Worm (Caenorhabditis elegans) whole organism, L1 larva: Measurements from ENCODE around the gene hxk-3.

Experiments used
- Y116A8C.19 ChIP-seq: sonication (generic microtip); optimal IDR thresholded peaks from 2 replicates; lab custom pipeline; 2016; ENCODE audit warnings: missing compliant biosample characterization, missing genetic modification characterization, borderline replicate concordance
- aly-2 ChIP-seq: fragments of 150-350 bp; optimal IDR thresholded peaks from 2 replicates; lab custom pipeline; 2014; ENCODE audit warnings: missing biosample characterization, missing genetic modification characterization
- blmp-1 ChIP-seq: fragments of 150-350 bp; optimal IDR thresholded peaks from 2 replicates; lab custom pipeline; 2014; ENCODE audit warnings: missing biosample characterization, missing genetic modification characterization
- ceh-63 ChIP-seq: fragments of 200-800 bp; sonication (Bioruptor generic); optimal IDR thresholded peaks from 2 replicates; lab custom pipeline; 2018; ENCODE audit warnings: mild to moderate bottlenecking, missing genetic modification characterization, missing compliant biosample characterization
- ceh-8 ChIP-seq: fragments of 200-800 bp; sonication (Bioruptor generic); optimal IDR thresholded peaks from 2 replicates; lab custom pipeline; 2018; ENCODE audit warnings: mild to moderate bottlenecking, missing genetic modification characterization, moderate library complexity, missing compliant biosample characterization
- ceh-88 ChIP-seq: fragments of 200-800 bp; sonication (Bioruptor generic); IDR thresholded peaks from 2 replicates; pipeline ENCODE4 v1.3.6; 2022; ENCODE audit warnings: missing genetic modification characterization, missing compliant biosample characterization
- ceh-90 ChIP-seq: sonication (generic microtip); optimal IDR thresholded peaks from 2 replicates; lab custom pipeline; 2016; ENCODE audit warnings: missing genetic modification characterization, missing compliant biosample characterization
- efl-1 ChIP-seq, 4 experiments: fragments of 150-350 bp; optimal IDR thresholded peaks in 3 of 4; peaks in 1 of 4; 1 replicate in 1 of 4; 2 replicates in 3 of 4; lab custom pipeline; 2014; ENCODE audit warnings: missing biosample characterization in 2 of 4, missing genetic modification characterization in 2 of 4, missing genetic modification reagents in 2 of 4
- elt-3 ChIP-seq, 6 experiments: fragments of 150-350 bp in 1 of 6; sonication (generic microtip); optimal IDR thresholded peaks; 2 replicates each; lab custom pipeline; 2017 to 2018; ENCODE audit warnings: missing biosample characterization in 6 of 6, missing genetic modification characterization in 6 of 6, inconsistent platforms in 1 of 6
- fos-1 ChIP-seq: fragments of 150-350 bp; optimal IDR thresholded peaks from 2 replicates; lab custom pipeline; 2014; ENCODE audit warnings: missing biosample characterization, missing genetic modification characterization
- hlh-17 ChIP-seq: fragments of 200-800 bp; sonication (Bioruptor generic); optimal IDR thresholded peaks from 2 replicates; lab custom pipeline; 2018; ENCODE audit warnings: missing genetic modification characterization, mild to moderate bottlenecking, missing compliant biosample characterization, moderate library complexity, borderline replicate concordance
- hlh-4 ChIP-seq: sonication (generic microtip); optimal IDR thresholded peaks from 2 replicates; lab custom pipeline; 2016; ENCODE audit warnings: mild to moderate bottlenecking, missing genetic modification characterization, missing compliant biosample characterization
- hpl-2 ChIP-seq: fragments of 150-350 bp; optimal IDR thresholded peaks from 2 replicates; lab custom pipeline; 2014; ENCODE audit warnings: missing biosample characterization, missing genetic modification reagents, missing genetic modification characterization
- irx-1 ChIP-seq: sonication (generic microtip); optimal IDR thresholded peaks from 2 replicates; lab custom pipeline; 2016; ENCODE audit warnings: missing genetic modification characterization, missing compliant biosample characterization
- isw-1 ChIP-seq: fragments of 200-800 bp; sonication (Bioruptor generic); IDR thresholded peaks from 2 replicates; pipeline ENCODE4 v1.3.6; 2022; ENCODE audit warnings: missing genetic modification characterization, missing compliant biosample characterization
- lin-14 ChIP-seq: fragments of 200-800 bp; sonication (Bioruptor generic); optimal IDR thresholded peaks from 2 replicates; lab custom pipeline; 2018; ENCODE audit warnings: mild to moderate bottlenecking, missing genetic modification characterization, moderate library complexity, missing compliant biosample characterization
- lin-35 ChIP-seq, 2 experiments: fragments of 150-350 bp; optimal IDR thresholded peaks; 2 replicates each; lab custom pipeline; 2014; ENCODE audit warnings: missing biosample characterization in 2 of 2, missing genetic modification characterization in 2 of 2, missing genetic modification reagents in 2 of 2
- lin-39 ChIP-seq: fragments of 150-350 bp; optimal IDR thresholded peaks from 2 replicates; lab custom pipeline; 2014; ENCODE audit warnings: missing biosample characterization, missing genetic modification reagents, missing genetic modification characterization
- lir-3 ChIP-seq: sonication (generic microtip); optimal IDR thresholded peaks from 2 replicates; lab custom pipeline; 2016; ENCODE audit warnings: mild to moderate bottlenecking, missing genetic modification characterization, moderate library complexity, missing compliant biosample characterization; ENCODE audit not compliant: poor library complexity
- mef-2 ChIP-seq: fragments of 150-350 bp; optimal IDR thresholded peaks from 2 replicates; lab custom pipeline; 2014; ENCODE audit warnings: missing biosample characterization, missing genetic modification characterization
- mep-1 ChIP-seq: fragments of 150-350 bp; optimal IDR thresholded peaks from 2 replicates; lab custom pipeline; 2014; ENCODE audit warnings: missing biosample characterization, missing genetic modification characterization
- nhr-237 ChIP-seq: fragments of 150-350 bp; optimal IDR thresholded peaks from 2 replicates; lab custom pipeline; 2014; ENCODE audit warnings: missing biosample characterization, missing genetic modification characterization
- nhr-71 ChIP-seq: sonication (generic microtip); optimal IDR thresholded peaks from 2 replicates; lab custom pipeline; 2016; ENCODE audit warnings: mild to moderate bottlenecking, missing genetic modification characterization, moderate library complexity, missing compliant biosample characterization
- nhr-76 ChIP-seq: sonication (generic microtip); optimal IDR thresholded peaks from 2 replicates; lab custom pipeline; 2017; ENCODE audit warnings: missing biosample characterization, missing genetic modification characterization
- pax-3 ChIP-seq: fragments of 200-800 bp; sonication (Bioruptor generic); optimal IDR thresholded peaks from 2 replicates; lab custom pipeline; 2018; ENCODE audit warnings: mild to moderate bottlenecking, missing genetic modification characterization, moderate library complexity, missing compliant biosample characterization
- skn-1 ChIP-seq: fragments of 150-350 bp; optimal IDR thresholded peaks from 2 replicates; lab custom pipeline; 2014; ENCODE audit warnings: missing biosample characterization, missing genetic modification characterization
- snpc-4 ChIP-seq: fragments of 150-350 bp; optimal IDR thresholded peaks from 2 replicates; lab custom pipeline; 2014; ENCODE audit warnings: missing biosample characterization, missing genetic modification characterization
- sptf-1 ChIP-seq: fragments of 150-350 bp; optimal IDR thresholded peaks from 2 replicates; lab custom pipeline; 2014; ENCODE audit warnings: missing biosample characterization, missing genetic modification characterization
- tlp-1 ChIP-seq: fragments of 150-350 bp; optimal IDR thresholded peaks from 2 replicates; lab custom pipeline; 2014; ENCODE audit warnings: missing biosample characterization, missing genetic modification characterization
- unc-130 ChIP-seq: fragments of 150-350 bp; optimal IDR thresholded peaks from 2 replicates; lab custom pipeline; 2017; ENCODE audit warnings: missing biosample characterization, missing genetic modification characterization, inconsistent platforms
- unc-62 ChIP-seq: fragments of 150-350 bp; optimal IDR thresholded peaks from 2 replicates; lab custom pipeline; 2014; ENCODE audit warnings: missing biosample characterization, missing genetic modification reagents, missing genetic modification characterization
- unc-98 ChIP-seq: fragments of 200-800 bp; sonication (Bioruptor generic); IDR thresholded peaks from 2 replicates; pipeline ENCODE4 v1.3.6; 2022; ENCODE audit warnings: missing genetic modification characterization, missing compliant biosample characterization
- vab-15 ChIP-seq: sonication (generic microtip); optimal IDR thresholded peaks from 2 replicates; lab custom pipeline; 2017; ENCODE audit warnings: missing genotype, mild to moderate bottlenecking, missing genetic modification characterization, missing compliant biosample characterization

hxk-3 gene

DNA sequence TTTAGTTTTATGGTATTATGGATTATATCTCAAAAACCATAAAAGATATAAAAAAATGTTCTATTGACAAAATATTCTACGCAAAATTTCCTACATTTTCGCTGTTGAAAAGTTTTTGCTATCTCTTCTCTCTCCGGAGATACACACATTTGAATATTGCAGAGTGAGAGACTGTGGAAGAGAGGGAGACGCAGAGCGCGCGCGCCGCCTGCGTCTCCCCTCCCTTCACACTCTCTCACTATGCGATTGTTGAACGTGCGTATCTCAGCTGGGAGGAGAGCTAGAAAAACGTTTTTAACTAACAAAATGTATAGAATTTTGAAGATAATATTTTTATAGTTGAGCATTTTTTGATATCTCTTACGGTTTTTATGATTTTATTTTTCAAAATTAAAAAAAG is 28.3 kb upstream of the hxk-3 start (continued):
- TF ChIP-seq fos-1 (tag; lab: Kevin White, UChicago): no peak

DNA sequence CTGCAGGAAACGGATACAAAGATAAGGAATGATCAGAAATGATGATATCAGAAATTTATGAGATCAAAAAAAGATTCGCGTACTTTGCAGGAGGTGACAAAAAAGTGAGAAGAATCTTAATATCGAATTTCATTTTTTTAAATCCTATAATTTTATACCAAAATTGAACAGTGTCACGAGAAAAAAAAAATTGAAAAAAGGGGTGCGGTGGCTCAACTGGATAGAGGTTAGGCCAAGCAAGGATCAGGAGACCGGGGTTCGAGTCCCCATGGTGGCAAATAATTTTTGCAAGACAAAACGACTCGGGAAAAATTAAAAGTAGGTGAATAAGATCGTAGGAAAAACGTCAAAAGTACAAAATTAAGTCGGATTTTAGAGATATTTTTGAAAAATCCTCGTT is 27.1 kb upstream of the hxk-3 start:
- no peak for TF ChIP-seq lin-39 (tag; lab: Kevin White, UChicago)
- no peak for TF ChIP-seq tlp-1 (tag; lab: Kevin White, UChicago)
- no peak for TF ChIP-seq irx-1
- no peak for TF ChIP-seq lin-14 (GFP tag; lab: Kevin White, UChicago)
- no peak for TF ChIP-seq nhr-237
- TF ChIP-seq nhr-76 (tag; lab: Kevin White, UChicago): no peak
- TF ChIP-seq lin-35 (GFP tag; optimal IDR thresholded peaks at IDR 0.05; lab: Kevin White, UChicago): no peak

DNA sequence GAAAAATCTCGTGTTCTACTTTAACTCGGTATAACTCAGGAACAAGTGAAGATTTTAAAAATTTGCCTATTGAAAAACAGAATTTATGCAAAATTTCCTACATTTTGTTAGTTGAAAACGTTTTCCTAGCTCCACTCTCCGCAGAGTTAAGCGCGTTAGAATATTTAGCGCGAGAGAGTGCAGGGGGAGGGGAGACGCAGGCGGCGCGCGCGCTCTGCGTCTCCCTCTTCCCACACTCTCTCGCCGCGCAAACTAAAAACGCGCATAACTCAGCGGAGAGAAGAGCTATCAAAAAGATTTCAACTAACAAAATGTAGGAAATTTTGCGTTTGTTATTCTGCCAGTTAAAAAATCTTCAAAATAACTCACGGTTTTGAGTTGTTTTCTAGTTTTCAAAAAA is 25.3 kb upstream of the hxk-3 start:
- TF ChIP-seq vab-15 (tag; lab: Kevin White, UChicago) (no peak), lin-39 (tag; lab: Kevin White, UChicago) (no peak), nhr-237 (no peak), lin-35 (GFP tag; optimal IDR thresholded peaks at IDR 0.05; lab: Kevin White, UChicago) (no peak), isw-1 (GFP tag; lab: Robert Waterston, UW) (no peak), aly-2 (tag; lab: Kevin White, UChicago) (no peak), fos-1 (tag; lab: Kevin White, UChicago) (no peak), sptf-1 (tag; lab: Kevin White, UChicago) (no peak), elt-3 (tag; optimal IDR thresholded peaks at IDR 0.05; lab: Kevin White, UChicago) (no peak), mep-1 (tag; lab: Kevin White, UChicago) (no peak), unc-130 (no peak), mef-2 (tag; lab: Kevin White, UChicago) (no peak), lir-3 (tag; lab: Kevin White, UChicago) (no peak), blmp-1 (tag; lab: Kevin White, UChicago) (no peak), snpc-4 (tag; lab: Kevin White, UChicago) (no peak), ceh-88 (GFP tag; lab: Robert Waterston, UW) (no peak), unc-62 (GFP tag; lab: Kevin White, UChicago) (no peak)

DNA sequence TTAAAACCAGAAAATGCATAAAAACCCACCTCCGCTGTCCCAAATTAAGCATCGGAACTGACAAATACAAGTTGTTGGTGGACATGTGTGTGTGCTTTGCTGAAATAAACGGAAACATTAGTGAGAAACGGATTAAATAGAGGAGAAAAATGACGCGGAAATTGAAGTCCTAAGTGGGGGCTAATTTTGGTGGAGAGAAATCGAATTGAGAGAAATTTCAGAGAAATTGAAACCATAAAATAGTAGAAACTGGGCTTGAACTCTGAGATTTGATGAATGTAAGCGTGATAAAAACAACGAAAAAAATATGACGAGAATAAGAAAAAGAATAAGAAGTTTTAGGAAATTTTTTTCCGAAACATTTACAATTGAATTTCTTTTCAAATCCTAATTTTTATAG is 22.4 kb upstream of the hxk-3 start, which contains the start of gene Y77E11A.12:
Gene Y77E11A.12 (minus strand): TSS at position 101 of the 400 bp plus-strand sequence.
- TF ChIP-seq efl-1 (optimal IDR thresholded peaks at IDR 0.05; lab: Kevin White, UChicago): no peak
- TF ChIP-seq efl-1 (GFP tag; optimal IDR thresholded peaks at IDR 0.05 in 1 of 2; lab: Kevin White, UChicago): peak in 1 of 2 experiments; percentile 21
- TF ChIP-seq hlh-17 (GFP tag; lab: Kevin White, UChicago): no peak
- no peak for TF ChIP-seq hlh-4 (tag; lab: Kevin White, UChicago)
- peak; percentile 3 for TF ChIP-seq lin-14 (GFP tag; lab: Kevin White, UChicago)
- TF ChIP-seq ceh-90 (tag; lab: Kevin White, UChicago): no peak
- no peak for TF ChIP-seq fos-1 (tag; lab: Kevin White, UChicago)
- no peak for TF ChIP-seq hpl-2 (GFP tag; lab: Kevin White, UChicago)
- no peak for TF ChIP-seq skn-1
- peak; percentile 31 for TF ChIP-seq ceh-63 (GFP tag; lab: Kevin White, UChicago)
- TF ChIP-seq Y116A8C.19 (tag; lab: Kevin White, UChicago): no peak
- no peak for TF ChIP-seq irx-1
- TF ChIP-seq ceh-8 (GFP tag; lab: Kevin White, UChicago): no peak
- TF ChIP-seq pax-3 (tag; lab: Kevin White, UChicago): no peak

DNA sequence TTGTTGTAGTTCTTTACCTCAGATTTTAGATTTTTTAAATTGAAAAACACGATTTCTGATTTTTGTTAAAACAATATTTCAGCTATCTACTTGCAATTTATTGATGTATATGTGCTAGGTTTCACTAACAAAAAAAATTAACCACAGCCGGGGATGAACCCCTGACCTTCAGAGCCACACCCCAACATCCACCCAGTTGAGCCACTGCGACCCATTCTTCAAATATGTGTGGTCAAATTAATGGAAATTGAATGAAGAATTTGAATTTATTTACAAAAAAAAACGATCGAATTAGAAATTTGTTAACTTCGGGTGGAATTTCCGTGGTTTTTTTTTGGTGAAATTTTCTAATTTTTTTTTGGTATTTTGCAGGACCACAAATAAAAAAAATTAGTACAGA is 18.8 kb upstream of the hxk-3 start:
- no peak for TF ChIP-seq isw-1 (GFP tag; lab: Robert Waterston, UW)
- no peak for TF ChIP-seq blmp-1 (tag; lab: Kevin White, UChicago)
- no peak for TF ChIP-seq lir-3 (tag; lab: Kevin White, UChicago)
- no peak for TF ChIP-seq nhr-71 (tag; lab: Kevin White, UChicago)
- TF ChIP-seq lin-14 (GFP tag; lab: Kevin White, UChicago): no peak
- no peak for TF ChIP-seq ceh-90 (tag; lab: Kevin White, UChicago)
- TF ChIP-seq unc-98 (GFP tag; lab: Robert Waterston, UW): no peak
